Worm (Caenorhabditis elegans) whole organism, young adult: ENCODE data around the gene ZK809.8.

Experiments used
- B0336.3 ChIP-seq: fragments of 200-800 bp; sonication (Bioruptor generic); IDR thresholded peaks from 2 replicates; pipeline ENCODE4 v1.3.6; 2022; ENCODE audit warnings: missing genetic modification characterization, missing compliant biosample characterization
- F33H1.4 ChIP-seq: fragments of 200-800 bp; sonication (Bioruptor generic); IDR thresholded peaks from 2 replicates; pipeline ENCODE4 v1.3.6; 2022; ENCODE audit warnings: missing genetic modification reagents, missing genetic modification characterization, missing compliant biosample characterization
- F37B4.10 ChIP-seq: fragments of 200-800 bp; sonication (Bioruptor generic); IDR thresholded peaks from 2 replicates; pipeline ENCODE4 v1.3.6; 2022; ENCODE audit warnings: missing genetic modification characterization, missing compliant biosample characterization
- F39B2.1 ChIP-seq: fragments of 200-800 bp; sonication (Bioruptor generic); IDR thresholded peaks from 2 replicates; pipeline ENCODE4 v1.3.6; 2022; ENCODE audit warnings: missing genetic modification reagents, missing genetic modification characterization, missing compliant biosample characterization
- F52B5.7 ChIP-seq: sonication (generic microtip); optimal IDR thresholded peaks from 2 replicates; lab custom pipeline; 2016; ENCODE audit warnings: mild to moderate bottlenecking, missing genetic modification characterization, missing compliant biosample characterization
- K11D2.4 ChIP-seq: fragments of 200-800 bp; sonication (Bioruptor generic); IDR thresholded peaks from 2 replicates; pipeline ENCODE4 v1.3.6; 2022; ENCODE audit warnings: missing genetic modification reagents, missing genetic modification characterization, missing compliant biosample characterization
- attf-3 ChIP-seq: fragments of 200-800 bp; sonication (Bioruptor generic); conservative IDR thresholded peaks from 2 replicates; pipeline ENCODE4 v1.3.6; 2022; ENCODE audit warnings: missing genetic modification reagents, missing genetic modification characterization, missing compliant biosample characterization
- bed-2 ChIP-seq: fragments of 200-800 bp; sonication (Bioruptor generic); IDR thresholded peaks from 2 replicates; pipeline ENCODE4 v1.3.6; 2022; ENCODE audit warnings: missing genetic modification reagents, missing genetic modification characterization, missing compliant biosample characterization
- cebp-1 ChIP-seq, 2 experiments: fragments of 200-800 bp in 1 of 2; sonication (Bioruptor generic) in 1 of 2; sonication (generic microtip) in 1 of 2; IDR thresholded peaks in 1 of 2; optimal IDR thresholded peaks in 1 of 2; 2 replicates each; pipeline versions ENCODE4 v1.3.6 to Lab custom; 2017 to 2022; ENCODE audit warnings: missing compliant biosample characterization in 2 of 2, missing genetic modification characterization in 2 of 2, mild to moderate bottlenecking in 1 of 2, missing genetic modification reagents in 1 of 2, moderate library complexity in 1 of 2
- cebp-2 ChIP-seq: fragments of 200-800 bp; sonication (Bioruptor generic); IDR thresholded peaks from 2 replicates; pipeline ENCODE4 v1.3.6; 2022; ENCODE audit warnings: missing genetic modification characterization, missing compliant biosample characterization
- ceh-27 ChIP-seq: fragments of 200-800 bp; sonication (Bioruptor generic); optimal IDR thresholded peaks from 2 replicates; lab custom pipeline; 2018; ENCODE audit warnings: mild to moderate bottlenecking, missing genetic modification characterization, moderate library complexity, missing compliant biosample characterization
- ceh-91 ChIP-seq: fragments of 200-800 bp; sonication (Bioruptor generic); IDR thresholded peaks from 2 replicates; pipeline ENCODE4 v1.3.6; 2022; ENCODE audit warnings: missing genetic modification reagents, missing genetic modification characterization, missing compliant biosample characterization
- dox-1 ChIP-seq: fragments of 200-800 bp; sonication (Bioruptor generic); IDR thresholded peaks from 2 replicates; pipeline ENCODE4 v1.3.6; 2022; ENCODE audit warnings: missing genetic modification reagents, missing genetic modification characterization, missing compliant biosample characterization
- efl-1 ChIP-seq: fragments of 150-350 bp; optimal IDR thresholded peaks from 2 replicates; lab custom pipeline; 2014; ENCODE audit warnings: missing biosample characterization, missing genetic modification reagents, missing genetic modification characterization
- fkh-3 ChIP-seq: sonication (generic microtip); optimal IDR thresholded peaks from 2 replicates; lab custom pipeline; 2016; ENCODE audit warnings: mild to moderate bottlenecking, missing genetic modification characterization, missing compliant biosample characterization
- gei-17 ChIP-seq: fragments of 200-800 bp; sonication (Bioruptor generic); optimal IDR thresholded peaks from 2 replicates; lab custom pipeline; 2018; ENCODE audit warnings: mild to moderate bottlenecking, missing genetic modification characterization, missing compliant biosample characterization
- hrde-1 ChIP-seq: sonication (generic microtip); optimal IDR thresholded peaks from 2 replicates; lab custom pipeline; 2016; ENCODE audit warnings: missing genetic modification characterization, mild to moderate bottlenecking, missing compliant biosample characterization, moderate library complexity, missing genotype, missing genetic modification reagents, borderline replicate concordance
- lag-1 ChIP-seq: fragments of 200-800 bp; sonication (Bioruptor generic); IDR thresholded peaks from 2 replicates; pipeline ENCODE4 v1.3.6; 2022; ENCODE audit warnings: missing genetic modification reagents, missing genetic modification characterization, missing compliant biosample characterization
- lsl-1 ChIP-seq: fragments of 200-800 bp; sonication (Bioruptor generic); optimal IDR thresholded peaks from 2 replicates; lab custom pipeline; 2018; ENCODE audit warnings: mild to moderate bottlenecking, missing genetic modification characterization, moderate library complexity, missing compliant biosample characterization
- madf-10 ChIP-seq: sonication (generic microtip); optimal IDR thresholded peaks from 2 replicates; lab custom pipeline; 2016; ENCODE audit warnings: mild to moderate bottlenecking, missing genetic modification characterization, missing compliant biosample characterization
- madf-6 ChIP-seq: fragments of 200-800 bp; sonication (Bioruptor generic); IDR thresholded peaks from 2 replicates; pipeline ENCODE4 v1.3.6; 2022; ENCODE audit warnings: missing genetic modification reagents, missing genetic modification characterization, missing compliant biosample characterization
- madf-8 ChIP-seq: fragments of 200-800 bp; sonication (Bioruptor generic); conservative IDR thresholded peaks from 2 replicates; pipeline ENCODE4 v1.3.6; 2022; ENCODE audit warnings: missing genetic modification reagents, missing genetic modification characterization, missing compliant biosample characterization
- nfya-2 ChIP-seq: fragments of 200-800 bp; sonication (Bioruptor generic); IDR thresholded peaks from 2 replicates; pipeline ENCODE4 v1.3.6; 2022; ENCODE audit warnings: missing genetic modification reagents, missing genetic modification characterization, missing compliant biosample characterization
- rcor-1 ChIP-seq: fragments of 200-800 bp; sonication (Bioruptor generic); IDR thresholded peaks from 2 replicates; pipeline ENCODE4 v1.3.6; 2022; ENCODE audit warnings: missing genetic modification reagents, missing genetic modification characterization, missing compliant biosample characterization
- rpc-1 ChIP-seq, 2 experiments: fragments of 150-350 bp in 1 of 2; sonication (generic microtip) in 1 of 2; optimal IDR thresholded peaks; 2 replicates each; lab custom pipeline; 2014 to 2018; ENCODE audit warnings: missing biosample characterization in 1 of 2, missing genetic modification characterization in 1 of 2, missing genetic modification reagents in 1 of 2, missing genotype in 1 of 2
- sea-2 ChIP-seq: fragments of 200-800 bp; sonication (Bioruptor generic); IDR thresholded peaks from 2 replicates; pipeline ENCODE4 v1.3.6; 2022; ENCODE audit warnings: missing genetic modification characterization, missing compliant biosample characterization
- snpc-1.1 ChIP-seq: sonication (generic microtip); optimal IDR thresholded peaks from 2 replicates; lab custom pipeline; 2017; ENCODE audit warnings: missing genetic modification characterization, mild to moderate bottlenecking, missing compliant biosample characterization, antibody characterized with exemption, moderate library complexity, missing genotype, missing genetic modification reagents; ENCODE audit not compliant: insufficient read depth
- sptf-2 ChIP-seq: fragments of 200-800 bp; sonication (Bioruptor generic); optimal IDR thresholded peaks from 2 replicates; lab custom pipeline; 2018; ENCODE audit warnings: mild to moderate bottlenecking, missing genetic modification characterization, missing compliant biosample characterization
- tbp1 ChIP-seq: fragments of 200-800 bp; sonication (Bioruptor generic); optimal IDR thresholded peaks from 2 replicates; lab custom pipeline; 2018; ENCODE audit warnings: mild to moderate bottlenecking, missing genetic modification characterization, missing compliant biosample characterization
- xnd-1 ChIP-seq: sonication (generic microtip); optimal IDR thresholded peaks from 2 replicates; lab custom pipeline; 2016; ENCODE audit warnings: missing genotype, missing genetic modification reagents, missing genetic modification characterization, missing compliant biosample characterization
- zim-3 ChIP-seq: sonication (generic microtip); optimal IDR thresholded peaks from 2 replicates; lab custom pipeline; 2017; ENCODE audit warnings: mild to moderate bottlenecking, missing genetic modification characterization, moderate library complexity, missing compliant biosample characterization
- ztf-18 ChIP-seq: sonication (generic microtip); optimal IDR thresholded peaks from 2 replicates; lab custom pipeline; 2016; ENCODE audit warnings: missing genotype, mild to moderate bottlenecking, missing genetic modification characterization, missing compliant biosample characterization

The ZK809.8 gene

DNA sequence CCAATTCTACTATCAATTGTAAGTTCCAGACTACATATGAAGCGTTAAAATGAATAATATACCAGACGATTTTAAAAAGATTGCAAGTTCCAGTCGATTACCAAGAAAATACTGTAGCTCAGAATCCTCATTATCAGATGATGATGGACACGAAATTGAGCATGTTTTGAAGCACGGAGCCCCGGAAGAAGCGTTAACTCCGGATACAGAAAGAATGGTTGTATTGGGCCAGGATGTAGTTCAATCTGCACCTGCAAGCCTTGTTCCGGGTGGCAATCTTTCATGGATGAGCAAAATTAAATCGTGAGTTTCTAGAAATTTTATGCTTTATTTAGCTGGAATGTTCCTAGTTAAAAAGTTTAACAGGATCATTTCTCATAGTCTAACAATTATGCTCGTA lies 19.1 kb upstream of the ZK809.8 start, which contains the start of gene atg-4.2:
TSS of gene atg-4.2 (plus strand) at position 24 of the 400 bp plus-strand sequence.
- TF ChIP-seq sea-2 (GFP tag; lab: Robert Waterston, UW) (no peak), B0336.3 (no peak), hrde-1 (no peak), gei-17 (GFP tag; lab: Kevin White, UChicago) (no peak), F39B2.1 (no peak), nfya-2 (GFP tag; lab: Robert Waterston, UW) (no peak), zim-3 (tag; lab: Kevin White, UChicago) (no peak), rcor-1 (GFP tag; lab: Robert Waterston, UW) (no peak), bed-2 (GFP tag; lab: Robert Waterston, UW) (no peak)

DNA sequence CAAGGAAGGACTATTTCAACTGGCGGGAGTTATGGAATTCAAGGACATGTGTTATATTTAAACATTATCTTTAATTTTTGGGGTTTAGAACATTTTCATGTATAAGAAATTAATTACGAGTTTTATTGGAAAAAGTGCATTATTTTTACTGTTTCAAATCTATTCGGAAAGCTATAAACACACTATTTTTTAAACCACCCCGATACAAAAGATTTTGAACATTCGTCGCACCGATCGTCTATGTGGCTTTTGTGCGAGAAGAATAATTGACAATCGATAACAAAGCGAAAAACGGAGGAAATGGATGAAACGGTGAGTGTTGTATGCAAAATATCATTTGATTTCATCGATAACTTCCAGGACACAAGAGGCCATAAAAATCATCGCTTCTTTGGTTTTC lies 16.1 kb upstream of the ZK809.8 start, which contains the start of gene ZK809.9:
TSS of gene ZK809.9 (plus strand) at position 301 of the 400 bp plus-strand sequence.
- TF ChIP-seq sptf-2 (GFP tag; lab: Kevin White, UChicago) (no peak), fkh-3 (tag; lab: Kevin White, UChicago) (no peak), lag-1 (GFP tag; lab: Robert Waterston, UW) (no peak), F52B5.7 (tag; lab: Kevin White, UChicago) (no peak), ztf-18 (tag; lab: Kevin White, UChicago) (no peak), dox-1 (GFP tag; lab: Robert Waterston, UW) (no peak), F39B2.1 (no peak), ceh-91 (GFP tag; lab: Robert Waterston, UW) (no peak), attf-3 (no peak), tbp1 (GFP tag; lab: Kevin White, UChicago) (no peak), ceh-27 (GFP tag; lab: Kevin White, UChicago) (no peak), snpc-1.1 (tag; lab: Kevin White, UChicago) (no peak), madf-10 (tag; lab: Kevin White, UChicago) (no peak), K11D2.4 (no peak)

- TF ChIP-seq lsl-1 (GFP tag; lab: Kevin White, UChicago) (peak; percentile 76), madf-8 (GFP tag; lab: Robert Waterston, UW) (peak; percentile 59), ceh-91 (GFP tag; lab: Robert Waterston, UW) (peak; percentile 76), F37B4.10 (GFP tag; lab: Robert Waterston, UW) (no peak), efl-1 (GFP tag; lab: Kevin White, UChicago) (peak; percentile 62), cebp-2 (no peak), madf-6 (GFP tag; lab: Robert Waterston, UW) (peak; percentile 79), rpc-1 (optimal IDR thresholded peaks at IDR 0.05; lab: Kevin White, UChicago) (no peak), rpc-1 (tag; optimal IDR thresholded peaks at IDR 0.05; lab: Kevin White, UChicago) (no peak), F33H1.4 (GFP tag; lab: Robert Waterston, UW) (peak; percentile 69), cebp-1 (GFP tag; IDR thresholded peaks at IDR 0.05; lab: Robert Waterston, UW) (no peak), cebp-1 (tag; optimal IDR thresholded peaks at IDR 0.05; lab: Kevin White, UChicago) (no peak), xnd-1 (tag; lab: Kevin White, UChicago) (peak; percentile 46)
- TF ChIP-seq, all 124 proteins: peak for 7
Observed at ce11 chrIV:11659794-11660312, 11.0 kb upstream of the ZK809.8 start, which contains the start of gene ZK792.1. ZK792.1 (plus strand) TSS chrIV:11659844.
